Worm (Caenorhabditis elegans): ENCODE data around the gene srh-236.

DNA sequence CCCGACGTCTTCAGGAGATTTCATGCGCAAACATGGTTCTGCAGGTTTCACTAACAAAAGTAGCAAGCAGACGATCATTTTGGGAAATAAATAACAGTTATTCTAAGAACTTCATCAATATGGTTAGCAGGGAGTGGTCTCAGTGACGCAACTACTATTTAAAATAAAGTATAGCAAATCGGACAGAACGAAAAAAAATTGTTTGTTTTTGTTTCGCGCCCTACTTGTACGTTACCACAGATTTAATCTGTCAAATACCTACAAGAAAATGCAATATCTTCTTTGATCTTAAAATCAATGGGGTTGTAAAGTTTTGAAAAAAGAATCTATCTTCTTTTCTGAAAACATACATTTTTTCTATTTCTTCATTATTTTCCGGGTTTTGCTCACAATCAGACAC is 12.9 kb downstream of the srh-236 start, which contains the start of gene srz-96:
- TF ChIP-seq drap-1 (GFP tag; optimal IDR thresholded peaks at IDR 0.05) (no peak), unc-62 (GFP tag; optimal IDR thresholded peaks at IDR 0.05) (no peak), mep-1 (tag; optimal IDR thresholded peaks at IDR 0.05) (no peak), nhr-237 (tag; optimal IDR thresholded peaks at IDR 0.05) (no peak), cnd-1 (tag; optimal IDR thresholded peaks at IDR 0.05) (no peak), snpc-4 (tag; optimal IDR thresholded peaks at IDR 0.05) (no peak), hlh-1 (tag; optimal IDR thresholded peaks at IDR 0.05) (no peak), blmp-1 (tag; optimal IDR thresholded peaks at IDR 0.05) (no peak), nhr-28 (tag; optimal IDR thresholded peaks at IDR 0.05) (no peak)
